Fruit fly (Drosophila melanogaster) whole organism, pupa: ENCODE data around the gene CG1575.

ENCODE experiments used
- CG10348 ChIP-seq: fragments of 200-800 bp; sonication (Bioruptor generic); IDR thresholded peaks from 2 replicates; pipeline ENCODE4 v1.3.6; 2022; ENCODE audit warnings: missing biosample characterization, missing genetic modification characterization
- CG12605 ChIP-seq: fragments of 200-800 bp; sonication (Bioruptor generic); IDR thresholded peaks from 2 replicates; pipeline ENCODE4 v1.3.6; 2022; ENCODE audit warnings: missing biosample characterization, missing genetic modification characterization
- CG13204 ChIP-seq: fragments of 200-800 bp; sonication (Bioruptor generic); optimal IDR thresholded peaks from 2 replicates; lab custom pipeline; 2018; ENCODE audit warnings: missing biosample characterization, mild to moderate bottlenecking, missing genetic modification characterization, moderate library complexity
- CG14655 ChIP-seq: fragments of 200-800 bp; sonication (Bioruptor generic); optimal IDR thresholded peaks from 3 replicates; lab custom pipeline; 2017; ENCODE audit warnings: mild to moderate bottlenecking, missing biosample characterization, missing genetic modification reagents, missing genetic modification characterization
- CG15710 ChIP-seq: fragments of 200-800 bp; sonication (Bioruptor generic); optimal IDR thresholded peaks from 2 replicates; lab custom pipeline; 2018; ENCODE audit warnings: missing biosample characterization, mild to moderate bottlenecking, missing genetic modification characterization, moderate library complexity
- CG17806 ChIP-seq: fragments of 200-800 bp; sonication (Bioruptor generic); optimal IDR thresholded peaks from 2 replicates; lab custom pipeline; 2018; ENCODE audit warnings: missing biosample characterization, mild to moderate bottlenecking, missing genetic modification characterization, moderate library complexity
- CG32121 ChIP-seq: fragments of 200-800 bp; sonication (Bioruptor generic); IDR thresholded peaks from 2 replicates; pipeline ENCODE4 v1.3.6; 2022; ENCODE audit warnings: missing biosample characterization, missing genetic modification characterization
- CG34367 ChIP-seq: fragments of 200-800 bp; sonication (Bioruptor generic); optimal IDR thresholded peaks from 2 replicates; lab custom pipeline; 2018; ENCODE audit warnings: missing biosample characterization, mild to moderate bottlenecking, missing genetic modification characterization
- CG4496 ChIP-seq: fragments of 200-800 bp; sonication (Bioruptor generic); IDR thresholded peaks from 3 replicates; pipeline ENCODE4 v1.3.6; 2022; ENCODE audit warnings: missing biosample characterization, missing genetic modification characterization
- CG8159 ChIP-seq: fragments of 200-800 bp; sonication (Bioruptor generic); optimal IDR thresholded peaks from 3 replicates; lab custom pipeline; 2018; ENCODE audit warnings: missing biosample characterization, mild to moderate bottlenecking, missing genetic modification characterization, moderate library complexity
- CG8301 ChIP-seq: fragments of 200-800 bp; sonication (Bioruptor generic); optimal IDR thresholded peaks from 2 replicates; lab custom pipeline; 2018; ENCODE audit warnings: missing biosample characterization, mild to moderate bottlenecking, missing genetic modification characterization
- CG9948 ChIP-seq: fragments of 200-800 bp; sonication (Bioruptor generic); optimal IDR thresholded peaks from 2 replicates; lab custom pipeline; 2018; ENCODE audit warnings: missing biosample characterization, mild to moderate bottlenecking, missing genetic modification characterization, moderate library complexity
- D1 ChIP-seq: fragments of 200-800 bp; sonication (Bioruptor generic); optimal IDR thresholded peaks from 2 replicates; lab custom pipeline; 2018; ENCODE audit warnings: missing biosample characterization, mild to moderate bottlenecking, missing genetic modification characterization, moderate library complexity
- EcR ChIP-seq: fragments of 200-800 bp; sonication (Bioruptor generic); optimal IDR thresholded peaks from 3 replicates; lab custom pipeline; 2019; ENCODE audit warnings: missing biosample characterization, missing genetic modification characterization, mild to moderate bottlenecking, moderate library complexity, missing genetic modification reagents
- Ets98B ChIP-seq: fragments of 200-800 bp; sonication (Bioruptor generic); IDR thresholded peaks from 2 replicates; pipeline ENCODE4 v1.3.6; 2022; ENCODE audit warnings: missing biosample characterization, missing genetic modification characterization
- Pif1A ChIP-seq: fragments of 200-800 bp; sonication (Bioruptor generic); optimal IDR thresholded peaks from 3 replicates; lab custom pipeline; 2016; ENCODE audit warnings: missing biosample characterization, missing genetic modification characterization
- Pif1B ChIP-seq: fragments of 200-800 bp; sonication (Bioruptor generic); optimal IDR thresholded peaks from 3 replicates; lab custom pipeline; 2016; ENCODE audit warnings: missing biosample characterization, missing genetic modification characterization
- Snoo ChIP-seq: fragments of 200-800 bp; sonication (Bioruptor generic); optimal IDR thresholded peaks from 3 replicates; lab custom pipeline; 2017; ENCODE audit warnings: missing biosample characterization, mild to moderate bottlenecking, missing genetic modification characterization, inconsistent platforms
- fd96Ca ChIP-seq: fragments of 200-800 bp; sonication (Bioruptor generic); IDR thresholded peaks from 3 replicates; pipeline ENCODE4 v1.3.6; 2022; ENCODE audit warnings: missing biosample characterization, missing genetic modification characterization
- gl ChIP-seq: fragments of 200-800 bp; sonication (Bioruptor generic); optimal IDR thresholded peaks from 2 replicates; lab custom pipeline; 2018; ENCODE audit warnings: missing biosample characterization, mild to moderate bottlenecking, missing genetic modification characterization
- rn ChIP-seq: fragments of 200-800 bp; sonication (Bioruptor generic); IDR thresholded peaks from 2 replicates; pipeline ENCODE4 v1.3.6; 2022; ENCODE audit warnings: missing biosample characterization, missing genetic modification characterization

CG1575 gene

dm6 chrX:8142067-8142462 lies 25.3 kb downstream of the CG1575 start, which contains the start of gene Smox:
Gene Smox (minus strand): TSS chrX:8142279.
- TF ChIP-seq CG13204 (GFP tag; lab: Kevin White, UChicago) = no peak
- no peak for TF ChIP-seq CG34367 (tag; lab: Kevin White, UChicago)
- TF ChIP-seq EcR = no peak
- no peak for TF ChIP-seq Ets98B (GFP tag; lab: Robert Waterston, UW)
- TF ChIP-seq fd96Ca (GFP tag; lab: Robert Waterston, UW) = no peak

- TF ChIP-seq CG32121 = peak; percentile 85
- peak; percentile 75 for TF ChIP-seq gl
- TF ChIP-seq CG15710 (tag; lab: Kevin White, UChicago) = peak; percentile 87
- peak; percentile 87 for TF ChIP-seq fd96Ca (GFP tag; lab: Robert Waterston, UW)
- TF ChIP-seq CG8301 (tag; lab: Kevin White, UChicago) = peak; percentile 83
- peak; percentile 93 for TF ChIP-seq CG4496 (GFP tag; lab: Robert Waterston, UW)
- peak; percentile 86 for TF ChIP-seq CG34367 (tag; lab: Kevin White, UChicago)
- peak; percentile 88 for TF ChIP-seq CG8159 (tag; lab: Kevin White, UChicago)
- no peak for TF ChIP-seq D1 (tag; lab: Kevin White, UChicago)
- TF ChIP-seq CG9948 (tag; lab: Kevin White, UChicago) = peak; percentile 81
- TF ChIP-seq CG17806 (tag; lab: Kevin White, UChicago) = peak; percentile 89
- TF ChIP-seq Pif1B (GFP tag; lab: Kevin White, UChicago) = peak; percentile 93
- TF ChIP-seq CG10348 (GFP tag; lab: Robert Waterston, UW) = peak; percentile 18; the same call in 1 of the 2 replicates
- peak; percentile 66 for TF ChIP-seq CG12605 (GFP tag; lab: Robert Waterston, UW)
- TF ChIP-seq CG14655 (GFP tag; lab: Kevin White, UChicago) = no peak
- TF ChIP-seq rn (GFP tag; lab: Robert Waterston, UW) = peak; percentile 60
- peak; percentile 87 for TF ChIP-seq Snoo
- peak; percentile 94 for TF ChIP-seq Pif1A (GFP tag; lab: Kevin White, UChicago)
- TF ChIP-seq CG13204 (GFP tag; lab: Kevin White, UChicago) = no peak
- TF ChIP-seq Ets98B (GFP tag; lab: Robert Waterston, UW) = peak; percentile 87
- no peak for TF ChIP-seq EcR
Observed at dm6 chrX:8143537-8143936, 26.7 kb downstream of the CG1575 start, which contains the start of gene CG17982. Gene CG17982 (minus strand): TSS chrX:8143835.

dm6 chrX:8145501-8146157 lies 28.8 kb downstream of the CG1575 start, which contains the start of the genes alpha-PheRS and CG2129:
Gene alpha-PheRS (minus strand): TSS chrX:8145602.
Gene CG2129 (plus strand): TSS chrX:8145839.
- TF ChIP-seq gl (no peak), EcR (no peak), D1 (tag; lab: Kevin White, UChicago) (no peak), Ets98B (GFP tag; lab: Robert Waterston, UW) (no peak), CG12605 (GFP tag; lab: Robert Waterston, UW) (no peak), rn (GFP tag; lab: Robert Waterston, UW) (no peak), CG8301 (tag; lab: Kevin White, UChicago) (no peak), fd96Ca (GFP tag; lab: Robert Waterston, UW) (no peak), CG4496 (GFP tag; lab: Robert Waterston, UW) (no peak), CG32121 (0 out of 2 replicates have a peak, but pooled peaks have one; percentile 14), Pif1A (GFP tag; lab: Kevin White, UChicago) (no peak), Pif1B (GFP tag; lab: Kevin White, UChicago) (no peak), CG13204 (GFP tag; lab: Kevin White, UChicago) (no peak), CG34367 (tag; lab: Kevin White, UChicago) (no peak), CG10348 (GFP tag; lab: Robert Waterston, UW) (no peak), CG15710 (tag; lab: Kevin White, UChicago) (peak; percentile 29), CG8159 (tag; lab: Kevin White, UChicago) (peak; percentile 17), Snoo (no peak), CG14655 (GFP tag; lab: Kevin White, UChicago) (no peak), CG9948 (tag; lab: Kevin White, UChicago) (peak; percentile 6), CG17806 (tag; lab: Kevin White, UChicago) (peak; percentile 2)

- TF ChIP-seq CG8301 (tag; lab: Kevin White, UChicago) (no peak), Snoo (no peak), fd96Ca (GFP tag; lab: Robert Waterston, UW) (no peak), CG10348 (GFP tag; lab: Robert Waterston, UW) (no peak), Pif1B (GFP tag; lab: Kevin White, UChicago) (no peak), D1 (tag; lab: Kevin White, UChicago) (no peak), CG4496 (GFP tag; lab: Robert Waterston, UW) (no peak), CG8159 (tag; lab: Kevin White, UChicago) (no peak), Ets98B (GFP tag; lab: Robert Waterston, UW) (no peak), CG32121 (no peak), CG13204 (GFP tag; lab: Kevin White, UChicago) (no peak), CG34367 (tag; lab: Kevin White, UChicago) (no peak), CG9948 (tag; lab: Kevin White, UChicago) (no peak), CG14655 (GFP tag; lab: Kevin White, UChicago) (no peak), rn (GFP tag; lab: Robert Waterston, UW) (no peak), EcR (no peak), CG15710 (tag; lab: Kevin White, UChicago) (no peak)
Observed at dm6 chrX:8147649-8148048, 30.8 kb downstream of the CG1575 start, which contains the start of gene CG15336. Gene CG15336 (plus strand): TSS chrX:8147949.

dm6 chrX:8148556-8148955 lies 31.7 kb downstream of the CG1575 start, which contains the start of gene CG10959:
Gene CG10959 (plus strand): TSS chrX:8148783.
- TF ChIP-seq CG15710 (tag; lab: Kevin White, UChicago) (no peak), EcR (no peak), Snoo (no peak), CG9948 (tag; lab: Kevin White, UChicago) (no peak), Pif1B (GFP tag; lab: Kevin White, UChicago) (no peak), CG17806 (tag; lab: Kevin White, UChicago) (no peak), CG13204 (GFP tag; lab: Kevin White, UChicago) (no peak), CG34367 (tag; lab: Kevin White, UChicago) (no peak), gl (no peak), D1 (tag; lab: Kevin White, UChicago) (no peak), CG8159 (tag; lab: Kevin White, UChicago) (no peak), CG32121 (no peak), rn (GFP tag; lab: Robert Waterston, UW) (no peak), CG8301 (tag; lab: Kevin White, UChicago) (no peak), Ets98B (GFP tag; lab: Robert Waterston, UW) (no peak), CG4496 (GFP tag; lab: Robert Waterston, UW) (no peak), Pif1A (GFP tag; lab: Kevin White, UChicago) (no peak), CG14655 (GFP tag; lab: Kevin White, UChicago) (no peak), fd96Ca (GFP tag; lab: Robert Waterston, UW) (no peak), CG12605 (GFP tag; lab: Robert Waterston, UW) (no peak)
- TF ChIP-seq, all 21 proteins: peak for 0
